Fruit fly (Drosophila melanogaster) whole organism, adult: Measurements from ENCODE around the gene CG8833.

Source experiments
- CG11617 ChIP-seq: fragments of 200-800 bp; sonication (Bioruptor generic); optimal IDR thresholded peaks from 2 replicates; lab custom pipeline; 2017; ENCODE audit warnings: mild to moderate bottlenecking, missing biosample characterization, missing genetic modification reagents, missing genetic modification characterization
- CG12768 ChIP-seq: fragments of 200-800 bp; sonication (Bioruptor generic); optimal IDR thresholded peaks from 2 replicates; lab custom pipeline; 2017; ENCODE audit warnings: missing biosample characterization, missing genetic modification characterization, mild to moderate bottlenecking, moderate library complexity, missing genetic modification reagents
- CG14711 ChIP-seq: fragments of 200-800 bp; sonication (Bioruptor generic); optimal IDR thresholded peaks from 2 replicates; lab custom pipeline; 2018; ENCODE audit warnings: missing biosample characterization, mild to moderate bottlenecking, missing genetic modification characterization, moderate library complexity
- CG1620 ChIP-seq: fragments of 200-800 bp; sonication (Bioruptor generic); optimal IDR thresholded peaks from 2 replicates; lab custom pipeline; 2016; ENCODE audit warnings: missing biosample characterization, missing genetic modification characterization
- CG33017 ChIP-seq: fragments of 200-800 bp; sonication (Bioruptor generic); optimal IDR thresholded peaks from 2 replicates; lab custom pipeline; 2018; ENCODE audit warnings: missing biosample characterization, mild to moderate bottlenecking, missing genetic modification characterization, moderate library complexity
- CG5204 ChIP-seq: fragments of 200-800 bp; sonication (Bioruptor generic); optimal IDR thresholded peaks from 2 replicates; lab custom pipeline; 2016; ENCODE audit warnings: missing biosample characterization, missing genetic modification characterization
- CG7045 ChIP-seq: fragments of 200-800 bp; sonication (Bioruptor generic); optimal IDR thresholded peaks from 2 replicates; lab custom pipeline; 2017; ENCODE audit warnings: missing biosample characterization, mild to moderate bottlenecking, missing genetic modification characterization
- CG7101 ChIP-seq: fragments of 200-800 bp; sonication (Bioruptor generic); optimal IDR thresholded peaks from 2 replicates; lab custom pipeline; 2018; ENCODE audit warnings: missing biosample characterization, mild to moderate bottlenecking, missing genetic modification characterization, moderate library complexity
- Clk ChIP-seq: fragments of 200-800 bp; sonication (Bioruptor generic); optimal IDR thresholded peaks from 2 replicates; lab custom pipeline; 2017; ENCODE audit warnings: missing biosample characterization, missing genetic modification characterization
- Crg-1 ChIP-seq: fragments of 200-800 bp; sonication (Bioruptor generic); optimal IDR thresholded peaks from 2 replicates; lab custom pipeline; 2016; ENCODE audit warnings: missing biosample characterization, missing genetic modification characterization
- Hr96 ChIP-seq: fragments of 200-800 bp; sonication (Bioruptor generic); optimal IDR thresholded peaks from 2 replicates; lab custom pipeline; 2016; ENCODE audit warnings: missing biosample characterization, missing genetic modification characterization
- Mnt ChIP-seq: fragments of 200-800 bp; sonication (Bioruptor generic); optimal IDR thresholded peaks from 2 replicates; lab custom pipeline; 2016; ENCODE audit warnings: missing biosample characterization, mild to moderate bottlenecking, missing genetic modification characterization
- bab1 ChIP-seq: fragments of 200-800 bp; sonication (Bioruptor generic); optimal IDR thresholded peaks from 3 replicates; lab custom pipeline; 2019; ENCODE audit warnings: missing biosample characterization, mild to moderate bottlenecking, missing genetic modification characterization, moderate library complexity
- cic ChIP-seq: fragments of 200-800 bp; sonication (Bioruptor generic); optimal IDR thresholded peaks from 2 replicates; lab custom pipeline; 2017; ENCODE audit warnings: missing biosample characterization, mild to moderate bottlenecking, missing genetic modification characterization, moderate library complexity
- cnc ChIP-seq, 2 experiments: fragments of >200 bp; optimal IDR thresholded peaks; 2 replicates each; lab custom pipeline; 2017
- kay ChIP-seq: fragments of 200-800 bp; sonication (Bioruptor generic); peaks from one replicate; lab custom pipeline; 2016; ENCODE audit warnings: missing biosample characterization, missing genetic modification characterization, borderline replicate concordance
- ovo ChIP-seq: fragments of 200-800 bp; sonication (Bioruptor generic); optimal IDR thresholded peaks from 2 replicates; lab custom pipeline; 2016; ENCODE audit warnings: missing biosample characterization, missing genetic modification characterization
- pad ChIP-seq: fragments of 200-800 bp; sonication (Bioruptor generic); optimal IDR thresholded peaks from 3 replicates; lab custom pipeline; 2017; ENCODE audit warnings: missing biosample characterization, missing genetic modification characterization, mild to moderate bottlenecking, moderate library complexity, missing genetic modification reagents
- tj ChIP-seq: fragments of 200-800 bp; sonication (Bioruptor generic); optimal IDR thresholded peaks from 3 replicates; lab custom pipeline; 2017; ENCODE audit warnings: missing biosample characterization, mild to moderate bottlenecking, missing genetic modification characterization, moderate library complexity
- toe ChIP-seq: fragments of 200-800 bp; sonication (Bioruptor generic); optimal IDR thresholded peaks from 2 replicates; lab custom pipeline; 2016; ENCODE audit warnings: missing biosample characterization, missing genetic modification characterization

CG8833 gene

DNA sequence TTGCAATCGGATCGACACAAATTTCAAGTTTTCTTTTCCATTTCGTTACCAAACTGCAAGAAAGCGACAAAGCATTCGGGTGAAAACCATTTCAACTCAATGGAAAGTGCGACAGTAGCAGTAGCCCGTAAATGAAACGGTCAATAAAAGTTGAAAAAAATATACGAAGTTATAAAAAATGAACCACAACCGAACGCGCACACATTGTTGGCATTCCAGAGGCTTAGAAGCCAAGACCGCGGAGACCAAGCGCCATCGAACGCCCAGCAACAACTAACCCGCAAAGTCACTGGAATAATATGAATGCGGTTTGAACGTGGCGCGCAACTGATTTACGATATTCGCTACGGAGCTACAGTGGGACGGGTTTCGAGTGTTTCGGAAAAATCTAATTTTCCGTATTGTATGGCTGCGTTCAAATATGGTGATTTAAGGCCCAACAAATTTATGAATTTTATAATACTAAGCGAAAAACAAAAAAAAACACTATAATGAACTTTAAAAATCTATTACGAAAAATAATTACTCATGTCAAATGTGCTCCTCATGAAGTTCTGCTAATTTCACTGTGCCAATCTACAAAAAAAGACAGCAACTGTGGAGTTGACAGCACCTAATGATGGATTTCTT, 6.7 kb downstream of the CG8833 start:
- TF ChIP-seq bab1 (peak; percentile 31), toe (GFP tag; lab: Kevin White, UChicago) (no peak)

DNA sequence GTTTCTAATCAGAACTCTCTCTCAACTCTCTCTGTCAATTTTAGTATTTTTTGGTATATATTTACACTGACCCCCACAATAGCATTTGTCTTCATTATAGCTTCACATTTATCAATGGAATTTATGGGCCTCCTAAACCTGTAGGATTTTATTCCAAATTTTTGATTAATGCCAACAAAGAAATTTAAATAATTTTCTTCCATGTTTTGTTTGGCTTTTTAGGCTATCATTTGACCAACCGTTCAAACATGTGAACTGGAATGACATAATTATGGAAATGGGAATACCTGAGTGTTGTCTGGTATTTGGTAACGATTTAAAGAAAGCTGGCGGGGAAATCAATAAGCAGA, 8.2 kb downstream of the CG8833 start:
- TF ChIP-seq cnc (optimal IDR thresholded peaks at IDR 0.05; lab: Kevin White, UChicago), result no peak
- no peak for TF ChIP-seq Crg-1 (GFP tag; lab: Kevin White, UChicago)
- no peak for TF ChIP-seq CG14711 (tag; lab: Kevin White, UChicago)
- TF ChIP-seq CG33017 (tag; lab: Kevin White, UChicago), result no peak
- TF ChIP-seq kay (GFP tag; lab: Kevin White, UChicago), result no peak
- TF ChIP-seq CG11617, result no peak

DNA sequence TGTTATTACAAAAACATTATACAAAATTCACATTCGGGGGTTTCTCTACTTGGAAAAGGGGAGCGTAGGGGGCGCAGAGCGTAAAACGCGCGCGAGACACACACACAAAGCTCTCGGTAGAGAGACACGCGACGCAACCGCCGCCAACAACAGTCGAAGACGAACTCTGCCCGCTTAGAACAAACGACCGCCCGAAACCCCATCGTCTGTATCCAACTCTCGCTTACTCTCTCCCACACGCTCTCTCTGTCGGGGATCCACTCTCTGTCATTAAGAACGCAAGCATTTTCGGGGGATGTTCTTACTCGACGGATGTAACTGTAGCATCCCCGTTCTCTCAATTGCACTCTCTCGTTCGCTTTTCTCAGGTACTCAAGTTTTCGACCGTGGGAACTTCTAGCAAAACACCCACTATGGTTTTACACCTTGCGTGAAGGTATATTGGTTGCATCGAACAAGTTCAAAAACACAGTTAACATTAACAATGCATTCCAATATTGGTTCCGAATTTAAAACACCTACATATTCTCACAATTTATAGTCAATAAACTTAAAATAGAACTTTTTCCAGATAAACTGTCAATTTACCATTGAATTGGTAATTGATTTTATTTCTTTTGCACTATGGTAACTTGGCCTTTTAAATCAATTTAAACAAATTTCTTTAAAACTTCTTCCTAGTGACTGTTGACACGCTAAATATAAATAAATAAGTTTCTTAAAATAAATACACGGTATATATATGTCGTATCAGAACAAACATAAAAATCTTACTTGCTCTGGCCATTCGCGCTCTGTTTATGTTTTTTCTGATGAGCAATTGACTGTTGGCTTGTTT, 8.8 kb downstream of the CG8833 start:
- TF ChIP-seq ovo (GFP tag; lab: Kevin White, UChicago), result no peak
- TF ChIP-seq toe (GFP tag; lab: Kevin White, UChicago), result peak; percentile 65
- peak; percentile 88 for TF ChIP-seq kay (GFP tag; lab: Kevin White, UChicago)
- TF ChIP-seq bab1, result peak; percentile 65
- peak; percentile 32 for TF ChIP-seq tj (GFP tag; lab: Kevin White, UChicago)
- TF ChIP-seq cnc (optimal IDR thresholded peaks at IDR 0.05; lab: Kevin White, UChicago), result no peak
- TF ChIP-seq CG12768 (GFP tag; lab: Kevin White, UChicago), result peak; percentile 84
- TF ChIP-seq CG7045 (GFP tag; lab: Kevin White, UChicago), result peak; percentile 86
- no peak for TF ChIP-seq CG1620 (GFP tag; lab: Kevin White, UChicago)
- TF ChIP-seq CG5204 (GFP tag; lab: Kevin White, UChicago), result peak; percentile 73
- TF ChIP-seq CG33017 (tag; lab: Kevin White, UChicago), result peak; percentile 75
- TF ChIP-seq Mnt (GFP tag; lab: Kevin White, UChicago), result peak; percentile 16
- no peak for TF ChIP-seq cic (GFP tag; lab: Kevin White, UChicago)
- peak; percentile 74 for TF ChIP-seq CG7101
- peak; percentile 55 for TF ChIP-seq CG14711 (tag; lab: Kevin White, UChicago)
- TF ChIP-seq Hr96 (GFP tag; lab: Kevin White, UChicago), result peak; percentile 68
- TF ChIP-seq Clk (GFP tag; lab: Kevin White, UChicago), result peak; percentile 24
- TF ChIP-seq Crg-1 (GFP tag; lab: Kevin White, UChicago), result no peak
- TF ChIP-seq CG11617, result peak; percentile 78
- TF ChIP-seq pad (GFP tag; lab: Kevin White, UChicago), result peak; percentile 77

DNA sequence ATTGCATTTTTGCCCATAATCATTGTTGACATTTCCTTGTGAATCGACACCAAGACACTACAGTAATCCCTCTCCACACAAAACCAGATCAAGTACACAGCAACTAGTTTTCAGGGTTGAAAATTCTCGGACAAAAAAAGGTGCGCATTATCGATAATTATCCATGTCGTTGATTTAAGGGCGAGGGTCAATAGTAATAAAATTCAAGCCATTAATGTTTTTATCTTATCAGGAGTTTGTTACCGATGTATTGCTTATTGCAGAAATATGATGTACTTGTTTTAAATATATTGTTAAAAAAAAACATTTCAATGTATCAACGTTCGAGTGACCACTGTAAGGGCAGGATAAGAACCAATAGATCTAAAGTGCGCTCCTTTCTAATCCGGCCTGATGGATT, 10.0 kb downstream of the CG8833 start:
- TF ChIP-seq CG5204 (GFP tag; lab: Kevin White, UChicago) (peak; percentile 9), CG33017 (tag; lab: Kevin White, UChicago) (no peak), Mnt (GFP tag; lab: Kevin White, UChicago) (no peak), bab1 (peak; percentile 6), CG12768 (GFP tag; lab: Kevin White, UChicago) (no peak), Clk (GFP tag; lab: Kevin White, UChicago) (no peak), kay (GFP tag; lab: Kevin White, UChicago) (peak; percentile 55), Hr96 (GFP tag; lab: Kevin White, UChicago) (no peak), CG14711 (tag; lab: Kevin White, UChicago) (no peak)

DNA sequence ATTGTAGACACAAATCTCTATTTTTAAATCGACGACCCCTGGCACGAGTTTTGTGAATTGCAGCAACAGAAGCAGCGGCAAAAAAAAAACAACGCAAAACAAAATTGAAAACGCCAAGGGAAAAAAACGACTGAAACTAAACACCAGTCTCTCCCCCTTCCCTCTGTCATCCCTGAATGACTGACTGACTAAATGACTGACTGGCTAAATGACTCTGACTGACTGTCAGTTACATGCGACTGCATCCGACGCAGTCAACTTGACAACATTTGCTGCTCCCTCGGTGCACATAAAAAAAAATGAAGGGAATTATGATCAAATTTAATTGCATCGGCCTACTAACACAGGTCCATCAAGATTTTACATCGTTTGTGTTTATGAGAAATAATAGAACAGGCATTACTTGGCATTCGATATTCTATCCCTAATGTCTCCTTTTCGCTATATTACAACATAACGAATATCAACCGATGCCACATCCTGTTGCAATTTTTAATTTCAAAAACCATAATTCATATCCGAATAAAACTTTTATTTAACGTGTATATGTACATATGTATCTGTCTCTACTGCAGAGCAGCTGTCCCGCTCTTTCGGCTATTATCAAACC, 11.1 kb downstream of the CG8833 start:
- TF ChIP-seq Hr96 (GFP tag; lab: Kevin White, UChicago) (no peak), CG7101 (peak; percentile 28), pad (GFP tag; lab: Kevin White, UChicago) (no peak), Crg-1 (GFP tag; lab: Kevin White, UChicago) (no peak), CG12768 (GFP tag; lab: Kevin White, UChicago) (peak; percentile 8), cnc (optimal IDR thresholded peaks at IDR 0.05; lab: Kevin White, UChicago) (no peak), bab1 (no peak), CG5204 (GFP tag; lab: Kevin White, UChicago) (peak; percentile 4), CG33017 (tag; lab: Kevin White, UChicago) (peak; percentile 24), CG1620 (GFP tag; lab: Kevin White, UChicago) (no peak), CG11617 (peak; percentile 3), kay (GFP tag; lab: Kevin White, UChicago) (no peak), Clk (GFP tag; lab: Kevin White, UChicago) (no peak), Mnt (GFP tag; lab: Kevin White, UChicago) (no peak), toe (GFP tag; lab: Kevin White, UChicago) (no peak), ovo (GFP tag; lab: Kevin White, UChicago) (no peak), CG7045 (GFP tag; lab: Kevin White, UChicago) (peak; percentile 38), cic (GFP tag; lab: Kevin White, UChicago) (no peak), CG14711 (tag; lab: Kevin White, UChicago) (peak; percentile 32), tj (GFP tag; lab: Kevin White, UChicago) (no peak)
